Fruit fly (Drosophila melanogaster): ENCODE results near the gene dj.

The dj gene

dm6 chr3R:7108589-7109312, 49.6 kb downstream of the dj start (continued):
- TF ChIP-seq CHES-1-like (GFP tag; optimal IDR thresholded peaks at IDR 0.05) = peak; percentile 78
- TF ChIP-seq CG7928 (GFP tag; optimal IDR thresholded peaks at IDR 0.05) = peak; percentile 11
- TF ChIP-seq Doc3 (GFP tag; IDR thresholded peaks at IDR 0.05; ENCODE audit: partially characterized antibody) = no peak
- TF ChIP-seq sr (GFP tag; IDR thresholded peaks at IDR 0.05) = no peak
- peak; percentile 80 for TF ChIP-seq CG12071 (GFP tag; optimal IDR thresholded peaks at IDR 0.05)
- peak; percentile 97 for TF ChIP-seq Oli (tag; optimal IDR thresholded peaks at IDR 0.05)
- TF ChIP-seq HmgZ (tag; optimal IDR thresholded peaks at IDR 0.05) = peak; percentile 84
- peak; percentile 63 for TF ChIP-seq caup (GFP tag; optimal IDR thresholded peaks at IDR 0.05; ENCODE audit: severe bottlenecking)
- peak in 1 of 2 experiments; percentile 92 for TF ChIP-seq Hr78 (GFP tag; optimal IDR thresholded peaks at IDR 0.05)
- TF ChIP-seq sob (GFP tag; IDR thresholded peaks at IDR 0.05) = no peak
- peak; percentile 67 for TF ChIP-seq CG9876 (GFP tag; optimal IDR thresholded peaks at IDR 0.05)
- TF ChIP-seq fd3F (GFP tag; optimal IDR thresholded peaks at IDR 0.05) = peak; percentile 52
- TF ChIP-seq zen (tag; optimal IDR thresholded peaks at IDR 0.05) = peak; percentile 98
- peak; percentile 96 for TF ChIP-seq CG11504 (tag; optimal IDR thresholded peaks at IDR 0.05)
- TF ChIP-seq ranshi (GFP tag; IDR thresholded peaks at IDR 0.05) = no peak
- peak; percentile 97 for TF ChIP-seq CG4424 (GFP tag; optimal IDR thresholded peaks at IDR 0.05)
- TF ChIP-seq crc (GFP tag; optimal IDR thresholded peaks at IDR 0.05) = peak; percentile 75
- peak; percentile 78 for TF ChIP-seq scrt (GFP tag; optimal IDR thresholded peaks at IDR 0.05)
- peak; percentile 89 for TF ChIP-seq trh (GFP tag; optimal IDR thresholded peaks at IDR 0.05)
- TF ChIP-seq ATbp (GFP tag; optimal IDR thresholded peaks at IDR 0.05) = peak; percentile 96
- TF ChIP-seq CG17912 (GFP tag; optimal IDR thresholded peaks at IDR 0.05) = peak; percentile 48
- TF ChIP-seq nom (GFP tag; optimal IDR thresholded peaks at IDR 0.05) = peak; percentile 62
- TF ChIP-seq CG10543 (GFP tag; optimal IDR thresholded peaks at IDR 0.05) = no peak
- TF ChIP-seq CG32767 (GFP tag; IDR thresholded peaks at IDR 0.05) = no peak
- peak; percentile 86 for TF ChIP-seq CG3838 (GFP tag; optimal IDR thresholded peaks at IDR 0.05)
- peak; percentile 63 for TF ChIP-seq Fer2 (tag; optimal IDR thresholded peaks at IDR 0.05)
- peak; percentile 97 for TF ChIP-seq CG2202 (tag; optimal IDR thresholded peaks at IDR 0.05)
- TF ChIP-seq CG33557 (GFP tag; optimal IDR thresholded peaks at IDR 0.05) = peak; percentile 99
- TF ChIP-seq ftz-f1 (GFP tag; optimal IDR thresholded peaks at IDR 0.05) = no peak
- no peak for TF ChIP-seq pan (optimal IDR thresholded peaks at IDR 0.05)
- no peak for TF ChIP-seq pan (GFP tag; optimal IDR thresholded peaks at IDR 0.05 in 1 of 2, IDR thresholded peaks at IDR 0.05 in 1 of 2)
- peak; percentile 70 for TF ChIP-seq Vsx1 (GFP tag; optimal IDR thresholded peaks at IDR 0.05)
- peak; percentile 88 for TF ChIP-seq en (GFP tag; optimal IDR thresholded peaks at IDR 0.05)
- TF ChIP-seq luna (GFP tag; optimal IDR thresholded peaks at IDR 0.05) = no peak
- no peak for TF ChIP-seq CG7987 (GFP tag; optimal IDR thresholded peaks at IDR 0.05)
- TF ChIP-seq vvl (GFP tag; IDR thresholded peaks at IDR 0.05) = no peak
- peak; percentile 87 for TF ChIP-seq CG15011 (GFP tag; optimal IDR thresholded peaks at IDR 0.05)
- TF ChIP-seq CG34376 (GFP tag; optimal IDR thresholded peaks at IDR 0.05) = peak; percentile 5
- peak; percentile 99 for TF ChIP-seq CG17829 (tag; optimal IDR thresholded peaks at IDR 0.05)
- peak; percentile 80 for TF ChIP-seq NfI (GFP tag; optimal IDR thresholded peaks at IDR 0.05)
- peak; percentile 31 for TF ChIP-seq D19B (GFP tag; optimal IDR thresholded peaks at IDR 0.05)
- TF ChIP-seq sc (optimal IDR thresholded peaks at IDR 0.05) = no peak
- peak; percentile 96 for TF ChIP-seq sc (GFP tag; optimal IDR thresholded peaks at IDR 0.05)
- peak; percentile 58 for TF ChIP-seq wek (GFP tag; optimal IDR thresholded peaks at IDR 0.05)
- TF ChIP-seq zf30C (GFP tag; optimal IDR thresholded peaks at IDR 0.05) = peak; percentile 98
- TF ChIP-seq stc (GFP tag; IDR thresholded peaks at IDR 0.05) = no peak
- TF ChIP-seq sima (GFP tag; optimal IDR thresholded peaks at IDR 0.05) = peak; percentile 67
- TF ChIP-seq CG15479 (GFP tag; optimal IDR thresholded peaks at IDR 0.05) = peak; percentile 51
- TF ChIP-seq CG11398 (GFP tag; optimal IDR thresholded peaks at IDR 0.05) = peak; percentile 91
